Fruit fly (Drosophila melanogaster) whole organism, embryonic: Measurements from ENCODE around the gene CG1440.

Source experiments
- Bgb ChIP-seq: fragments of 200-800 bp; sonication (Bioruptor generic); IDR thresholded peaks from 2 replicates; pipeline ENCODE4 v1.3.6; 2022; ENCODE audit warnings: missing biosample characterization, missing genetic modification characterization; ENCODE audit not compliant: partially characterized antibody
- CG12659 ChIP-seq: fragments of 200-800 bp; sonication (Bioruptor generic); optimal IDR thresholded peaks from 3 replicates; lab custom pipeline; 2017; ENCODE audit warnings: mild to moderate bottlenecking, missing biosample characterization, missing genetic modification reagents, missing genetic modification characterization
- CG12744 ChIP-seq: fragments of 200-800 bp; sonication (Bioruptor generic); optimal IDR thresholded peaks from 2 replicates; lab custom pipeline; 2016; ENCODE audit warnings: missing biosample characterization, missing genetic modification characterization
- CG14441 ChIP-seq: fragments of 200-800 bp; sonication (Bioruptor generic); IDR thresholded peaks from 2 replicates; pipeline ENCODE4 v1.3.6; 2022; ENCODE audit warnings: missing biosample characterization, missing genetic modification characterization
- CG14667 ChIP-seq: fragments of 200-800 bp; sonication (Bioruptor generic); IDR thresholded peaks from 2 replicates; pipeline ENCODE4 v1.3.6; 2022; ENCODE audit warnings: missing biosample characterization, missing genetic modification characterization
- CG18764 ChIP-seq: fragments of 200-800 bp; sonication (Bioruptor generic); optimal IDR thresholded peaks from 3 replicates; lab custom pipeline; 2016; ENCODE audit warnings: missing biosample characterization, missing genetic modification characterization
- CG2120 ChIP-seq: fragments of 200-800 bp; sonication (Bioruptor generic); optimal IDR thresholded peaks from 3 replicates; lab custom pipeline; 2016; ENCODE audit warnings: missing biosample characterization, missing genetic modification characterization
- CG31388 ChIP-seq: fragments of 200-800 bp; sonication (Bioruptor generic); optimal IDR thresholded peaks from 2 replicates; lab custom pipeline; 2016; ENCODE audit warnings: missing biosample characterization, missing genetic modification characterization
- CG3995 ChIP-seq: fragments of 200-800 bp; sonication (Bioruptor generic); optimal IDR thresholded peaks from 3 replicates; lab custom pipeline; 2016; ENCODE audit warnings: missing biosample characterization, missing genetic modification characterization
- CG4617 ChIP-seq: fragments of 200-800 bp; sonication (Bioruptor generic); optimal IDR thresholded peaks from 3 replicates; lab custom pipeline; 2016; ENCODE audit warnings: missing biosample characterization, missing genetic modification characterization, borderline replicate concordance
- CG4707 ChIP-seq: fragments of 200-800 bp; sonication (Bioruptor generic); optimal IDR thresholded peaks from 2 replicates; lab custom pipeline; 2018; ENCODE audit warnings: missing biosample characterization, mild to moderate bottlenecking, missing genetic modification characterization, moderate library complexity
- CG4820 ChIP-seq: fragments of 200-800 bp; sonication (Bioruptor generic); optimal IDR thresholded peaks from 3 replicates; lab custom pipeline; 2016; ENCODE audit warnings: missing biosample characterization, missing genetic modification characterization
- CG4854 ChIP-seq: fragments of 200-800 bp; sonication (Bioruptor generic); optimal IDR thresholded peaks from 2 replicates; lab custom pipeline; 2016; ENCODE audit warnings: missing biosample characterization, missing genetic modification characterization, inconsistent platforms
- CG6254 ChIP-seq: fragments of 200-800 bp; sonication (Bioruptor generic); optimal IDR thresholded peaks from 3 replicates; lab custom pipeline; 2017; ENCODE audit warnings: mild to moderate bottlenecking, missing biosample characterization, missing genetic modification reagents, missing genetic modification characterization
- CG7839 ChIP-seq: fragments of 200-800 bp; sonication (Bioruptor generic); optimal IDR thresholded peaks from 3 replicates; lab custom pipeline; 2018; ENCODE audit warnings: missing biosample characterization, mild to moderate bottlenecking, missing genetic modification characterization, moderate library complexity
- CG8388 ChIP-seq: fragments of 200-800 bp; sonication (Bioruptor generic); optimal IDR thresholded peaks from 2 replicates; lab custom pipeline; 2019; ENCODE audit warnings: missing biosample characterization, mild to moderate bottlenecking, missing genetic modification characterization, moderate library complexity
- CG8478 ChIP-seq: fragments of >200 bp; optimal IDR thresholded peaks from 2 replicates; lab custom pipeline; 2018
- CG9437 ChIP-seq: fragments of 200-800 bp; sonication (Bioruptor generic); optimal IDR thresholded peaks from 2 replicates; lab custom pipeline; 2018; ENCODE audit warnings: missing biosample characterization, mild to moderate bottlenecking, missing genetic modification characterization
- CG9932 ChIP-seq: fragments of 200-800 bp; sonication (Bioruptor generic); IDR thresholded peaks from 2 replicates; pipeline ENCODE4 v1.3.6; 2022; ENCODE audit warnings: missing biosample characterization, missing genetic modification characterization
- D ChIP-seq, 2 experiments: fragments of 200-800 bp in 1 of 2; fragments of >200 bp in 1 of 2; sonication (Bioruptor generic) in 1 of 2; optimal IDR thresholded peaks; 2 replicates in 1 of 2; 3 replicates in 1 of 2; lab custom pipeline; 2017; ENCODE audit warnings: mild to moderate bottlenecking in 1 of 2, missing biosample characterization in 1 of 2, missing genetic modification characterization in 1 of 2, missing genetic modification reagents in 1 of 2
- Dad ChIP-seq: fragments of 200-800 bp; sonication (Bioruptor generic); optimal IDR thresholded peaks from 3 replicates; lab custom pipeline; 2016; ENCODE audit warnings: missing biosample characterization, missing genetic modification characterization
- Hmr ChIP-seq: fragments of 200-800 bp; sonication (Bioruptor generic); optimal IDR thresholded peaks from 3 replicates; lab custom pipeline; 2017; ENCODE audit warnings: mild to moderate bottlenecking, missing biosample characterization, missing genetic modification reagents, missing genetic modification characterization
- Hr3 ChIP-seq: fragments of 200-800 bp; sonication (Bioruptor generic); optimal IDR thresholded peaks from 3 replicates; lab custom pipeline; 2016; ENCODE audit warnings: missing biosample characterization, missing genetic modification characterization
- Meics ChIP-seq: fragments of 200-800 bp; sonication (Bioruptor generic); optimal IDR thresholded peaks from 2 replicates; lab custom pipeline; 2017; ENCODE audit warnings: missing biosample characterization, mild to moderate bottlenecking, missing genetic modification characterization
- Mrtf ChIP-seq: fragments of 200-800 bp; sonication (Bioruptor generic); IDR thresholded peaks from 3 replicates; pipeline ENCODE4 v1.3.6; 2022; ENCODE audit warnings: missing biosample characterization, missing genetic modification characterization
- Ravus ChIP-seq: fragments of 200-800 bp; sonication (Bioruptor generic); IDR thresholded peaks from 2 replicates; pipeline ENCODE4 v1.3.6; 2022; ENCODE audit warnings: missing biosample characterization, missing genetic modification characterization
- Xbp1 ChIP-seq: fragments of 200-800 bp; sonication (Bioruptor generic); optimal IDR thresholded peaks from 3 replicates; lab custom pipeline; 2016; ENCODE audit warnings: missing biosample characterization, mild to moderate bottlenecking, missing genetic modification characterization
- abd-A ChIP-seq: fragments of 200-800 bp; sonication (Bioruptor generic); optimal IDR thresholded peaks from 3 replicates; lab custom pipeline; 2019; ENCODE audit warnings: missing biosample characterization, mild to moderate bottlenecking, missing genetic modification characterization, moderate library complexity
- aop ChIP-seq: fragments of 200-800 bp; sonication (Bioruptor generic); IDR thresholded peaks from 2 replicates; pipeline ENCODE4 v1.3.6; 2022; ENCODE audit warnings: missing biosample characterization, missing genetic modification characterization
- ap ChIP-seq: fragments of 200-800 bp; sonication (Bioruptor generic); IDR thresholded peaks from 2 replicates; pipeline ENCODE4 v1.3.6; 2022; ENCODE audit warnings: missing biosample characterization, missing genetic modification characterization
- bbx ChIP-seq: fragments of 200-800 bp; sonication (Bioruptor generic); IDR thresholded peaks from 2 replicates; pipeline ENCODE4 v1.3.6; 2022; ENCODE audit warnings: missing biosample characterization, missing genetic modification characterization; ENCODE audit not compliant: partially characterized antibody
- bowl ChIP-seq: fragments of 200-800 bp; sonication (Bioruptor generic); IDR thresholded peaks from 2 replicates; pipeline ENCODE4 v1.3.6; 2022; ENCODE audit warnings: missing biosample characterization, missing genetic modification characterization
- cg ChIP-seq: fragments of 200-800 bp; sonication (Bioruptor generic); optimal IDR thresholded peaks from 3 replicates; lab custom pipeline; 2019; ENCODE audit warnings: missing biosample characterization, mild to moderate bottlenecking, missing genetic modification characterization, moderate library complexity
- dan ChIP-seq: fragments of 200-800 bp; sonication (Bioruptor generic); IDR thresholded peaks from 2 replicates; pipeline ENCODE4 v1.3.6; 2022; ENCODE audit warnings: missing biosample characterization, missing genetic modification characterization
- dimm ChIP-seq: fragments of 200-800 bp; sonication (Bioruptor generic); IDR thresholded peaks from 2 replicates; pipeline ENCODE4 v1.3.6; 2022; ENCODE audit warnings: missing biosample characterization, missing genetic modification characterization
- gem ChIP-seq: fragments of 200-800 bp; sonication (Bioruptor generic); optimal IDR thresholded peaks from 2 replicates; lab custom pipeline; 2019; ENCODE audit warnings: missing biosample characterization, mild to moderate bottlenecking, missing genetic modification characterization, moderate library complexity
- gsb ChIP-seq: fragments of 200-800 bp; sonication (Bioruptor generic); IDR thresholded peaks from 2 replicates; pipeline ENCODE4 v1.3.6; 2022; ENCODE audit warnings: missing biosample characterization, missing genetic modification characterization
- gt ChIP-seq: fragments of 200-800 bp; sonication (Bioruptor generic); IDR thresholded peaks from 2 replicates; pipeline ENCODE4 v1.3.6; 2022; ENCODE audit warnings: missing biosample characterization, missing genetic modification characterization
- lmd ChIP-seq: fragments of 200-800 bp; sonication (Bioruptor generic); IDR thresholded peaks from 2 replicates; pipeline ENCODE4 v1.3.6; 2022; ENCODE audit warnings: missing biosample characterization, missing genetic modification characterization
- lov ChIP-seq, 2 experiments: fragments of 200-800 bp in 1 of 2; fragments of >200 bp in 1 of 2; sonication (Bioruptor generic) in 1 of 2; IDR thresholded peaks in 1 of 2; optimal IDR thresholded peaks in 1 of 2; 2 replicates in 1 of 2; 3 replicates in 1 of 2; pipeline versions ENCODE4 v1.3.6 to Lab custom; 2017 to 2022; ENCODE audit warnings: missing biosample characterization in 1 of 2, missing genetic modification characterization in 1 of 2
- nau ChIP-seq: fragments of 200-800 bp; sonication (Bioruptor generic); optimal IDR thresholded peaks from 3 replicates; lab custom pipeline; 2017; ENCODE audit warnings: missing biosample characterization, mild to moderate bottlenecking, missing genetic modification characterization, missing genetic modification reagents
- nerfin-1 ChIP-seq: fragments of 200-800 bp; sonication (Bioruptor generic); optimal IDR thresholded peaks from 3 replicates; lab custom pipeline; 2019; ENCODE audit warnings: missing biosample characterization, mild to moderate bottlenecking, missing genetic modification characterization, moderate library complexity
- nerfin-2 ChIP-seq: fragments of 200-800 bp; sonication (Bioruptor generic); IDR thresholded peaks from 2 replicates; pipeline ENCODE4 v1.3.6; 2022; ENCODE audit warnings: missing biosample characterization, missing genetic modification characterization; ENCODE audit not compliant: partially characterized antibody
- pb ChIP-seq: fragments of 200-800 bp; sonication (Bioruptor generic); optimal IDR thresholded peaks from 3 replicates; lab custom pipeline; 2016; ENCODE audit warnings: missing biosample characterization, missing genetic modification characterization
- scrt ChIP-seq: fragments of 200-800 bp; sonication (Bioruptor generic); optimal IDR thresholded peaks from 2 replicates; lab custom pipeline; 2018; ENCODE audit warnings: missing biosample characterization, mild to moderate bottlenecking, missing genetic modification characterization, moderate library complexity
- slp2 ChIP-seq: fragments of 200-800 bp; sonication (Bioruptor generic); optimal IDR thresholded peaks from 2 replicates; lab custom pipeline; 2016; ENCODE audit warnings: missing biosample characterization, missing genetic modification characterization
- stwl ChIP-seq: fragments of 200-800 bp; sonication (Bioruptor generic); optimal IDR thresholded peaks from 3 replicates; lab custom pipeline; 2018; ENCODE audit warnings: missing biosample characterization, mild to moderate bottlenecking, missing genetic modification characterization, moderate library complexity
- trh ChIP-seq: fragments of 200-800 bp; sonication (Bioruptor generic); optimal IDR thresholded peaks from 2 replicates; lab custom pipeline; 2016; ENCODE audit warnings: missing biosample characterization, missing genetic modification characterization
- wor ChIP-seq: fragments of 200-800 bp; sonication (Bioruptor generic); IDR thresholded peaks from 2 replicates; pipeline ENCODE4 v1.3.6; 2022; ENCODE audit warnings: missing biosample characterization, missing genetic modification characterization

CG1440 gene

dm6 chrX:8455019-8455555, 18.2 kb downstream of the CG1440 start, which contains the start of gene org-1 (continued):
- TF ChIP-seq CG14441 (GFP tag; lab: Robert Waterston, UW) (peak; percentile 98), nau (GFP tag; lab: Kevin White, UChicago) (peak; percentile 86), CG4854 (peak; percentile 77), Dad (peak; percentile 78), abd-A (tag; lab: Kevin White, UChicago) (no peak), CG18764 (peak; percentile 87), D (optimal IDR thresholded peaks at IDR 0.05; lab: Kevin White, UChicago) (no peak), D (GFP tag; optimal IDR thresholded peaks at IDR 0.05; lab: Kevin White, UChicago) (peak; percentile 96), Hmr (GFP tag; lab: Kevin White, UChicago) (peak; percentile 84), CG4707 (peak; percentile 83), bowl (GFP tag; lab: Robert Waterston, UW) (peak; percentile 93), lov (optimal IDR thresholded peaks at IDR 0.05; lab: Kevin White, UChicago) (no peak), lov (GFP tag; IDR thresholded peaks at IDR 0.05; lab: Robert Waterston, UW) (peak; percentile 99), Meics (GFP tag; lab: Kevin White, UChicago) (peak; percentile 88), Ravus (peak; percentile 93), CG9437 (GFP tag; lab: Kevin White, UChicago) (peak; percentile 79), CG12744 (GFP tag; lab: Kevin White, UChicago) (peak; percentile 76), dan (GFP tag; lab: Robert Waterston, UW) (peak; percentile 98), CG7839 (tag; lab: Kevin White, UChicago) (peak; percentile 96), stwl (tag; lab: Kevin White, UChicago) (peak; percentile 64), gsb (GFP tag; lab: Robert Waterston, UW) (peak; percentile 94), Mrtf (GFP tag; lab: Robert Waterston, UW) (peak; percentile 98), ap (GFP tag; lab: Robert Waterston, UW) (peak; percentile 97), scrt (GFP tag; lab: Kevin White, UChicago) (peak; percentile 84), CG8388 (GFP tag; lab: Kevin White, UChicago) (peak; percentile 95), slp2 (GFP tag; lab: Kevin White, UChicago) (peak; percentile 76), Xbp1 (GFP tag; lab: Kevin White, UChicago) (peak; percentile 96), gt (peak; percentile 96), trh (GFP tag; lab: Kevin White, UChicago) (peak; percentile 81), CG6254 (GFP tag; lab: Kevin White, UChicago) (peak; percentile 92), CG3995 (GFP tag; lab: Kevin White, UChicago) (peak; percentile 34), CG4820 (peak; percentile 96), pb (GFP tag; lab: Kevin White, UChicago) (peak; percentile 47), dimm (GFP tag; lab: Robert Waterston, UW) (peak; percentile 96), cg (GFP tag; lab: Kevin White, UChicago) (no peak), CG14667 (GFP tag; lab: Robert Waterston, UW) (peak; percentile 97), aop (GFP tag; lab: Robert Waterston, UW) (peak; percentile 93), wor (GFP tag; lab: Robert Waterston, UW) (peak; percentile 95), nerfin-2 (GFP tag; lab: Robert Waterston, UW) (no peak), Hr3 (GFP tag; lab: Kevin White, UChicago) (peak; percentile 94), lmd (GFP tag; lab: Robert Waterston, UW) (peak; percentile 98), Bgb (GFP tag; lab: Robert Waterston, UW) (0 out of 2 replicates have a peak, but pooled peaks have one; percentile 11), CG8478 (lab: Kevin White, UChicago) (no peak), CG12659 (GFP tag; lab: Kevin White, UChicago) (peak; percentile 94), bbx (no peak), nerfin-1 (peak; percentile 93), CG2120 (GFP tag; lab: Kevin White, UChicago) (peak; percentile 86), CG9932 (GFP tag; lab: Robert Waterston, UW) (peak; percentile 95), CG4617 (peak; percentile 78), gem (peak; percentile 97), CG31388 (GFP tag; lab: Kevin White, UChicago) (peak; percentile 91)
